Worm (Caenorhabditis elegans): ENCODE results near the gene K04E7.1.

DNA sequence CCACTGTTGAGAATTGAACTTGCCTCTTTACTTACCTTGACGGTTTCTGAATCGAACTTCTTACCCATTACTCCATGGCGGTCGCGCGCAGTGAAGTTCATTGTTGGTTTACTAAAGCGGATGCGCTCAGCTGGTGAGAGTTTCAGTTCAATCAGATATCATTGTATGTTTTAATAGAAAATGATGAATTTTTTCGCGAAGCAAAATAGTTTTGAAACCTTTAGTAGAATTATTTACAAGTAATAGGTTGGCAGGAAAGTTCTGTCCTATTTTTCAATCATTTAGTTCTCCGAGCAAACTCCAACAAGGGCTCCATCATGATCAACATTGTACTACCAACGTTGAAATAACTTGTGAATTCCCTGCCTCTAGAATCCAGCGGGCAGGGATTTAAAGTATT is 5.6 kb downstream of the K04E7.1 start, which contains the start of gene C15B12.3:
- TF ChIP-seq ama-1 (optimal IDR thresholded peaks at IDR 0.05) (no peak), ceh-13 (GFP tag; optimal IDR thresholded peaks at IDR 0.05) (no peak), tbx-11 (GFP tag; IDR thresholded peaks at IDR 0.05) (no peak), B0310.2 (tag; optimal IDR thresholded peaks at IDR 0.05) (no peak), sea-1 (GFP tag; conservative IDR thresholded peaks at IDR 0.05) (no peak), hnd-1 (tag; optimal IDR thresholded peaks at IDR 0.05) (no peak), aly-1 (tag; optimal IDR thresholded peaks at IDR 0.05) (no peak), hmbx-1 (tag; optimal IDR thresholded peaks at IDR 0.05) (no peak), ceh-36 (tag; optimal IDR thresholded peaks at IDR 0.05) (no peak), scrt-1 (GFP tag; IDR thresholded peaks at IDR 0.05) (no peak)

Measured in whole organism, early embryonic.